Worm (Caenorhabditis elegans) whole organism, early embryonic: Measurements from ENCODE around the gene F52H2.15.

Experiments
- ama-1 ChIP-seq: fragments of 150-350 bp; optimal IDR thresholded peaks from 2 replicates; lab custom pipeline; 2014
- tra-4 ChIP-seq: sonication (generic microtip); optimal IDR thresholded peaks from 2 replicates; lab custom pipeline; 2017; ENCODE audit warnings: missing genetic modification characterization, missing compliant biosample characterization

DNA sequence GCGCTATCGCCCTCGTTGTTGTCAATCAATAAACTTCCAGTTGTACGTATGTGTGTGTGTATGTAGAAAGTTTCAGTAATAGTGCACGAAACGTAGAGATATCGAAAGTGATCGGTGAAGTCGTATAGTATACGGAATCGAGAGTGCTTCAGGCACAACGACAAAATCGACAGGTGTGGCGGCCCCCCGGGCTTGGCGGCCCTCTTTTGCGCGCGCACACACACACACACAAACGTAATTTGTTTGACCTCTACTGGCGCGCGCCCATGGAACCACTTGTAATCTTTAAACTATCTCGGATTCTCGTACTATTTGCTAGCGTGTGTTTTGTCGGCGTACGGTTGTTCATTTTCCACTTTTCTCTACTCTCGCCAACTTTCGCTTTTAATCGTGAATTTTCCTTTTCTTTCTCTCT, 26.4 kb downstream of the F52H2.15 start:
- TF ChIP-seq tra-4 (tag; lab: Kevin White, UChicago) (no peak), ama-1 (lab: Kevin White, UChicago) (no peak)
